Worm (Caenorhabditis elegans): ENCODE results near the gene gplb-1.

Gene gplb-1

DNA sequence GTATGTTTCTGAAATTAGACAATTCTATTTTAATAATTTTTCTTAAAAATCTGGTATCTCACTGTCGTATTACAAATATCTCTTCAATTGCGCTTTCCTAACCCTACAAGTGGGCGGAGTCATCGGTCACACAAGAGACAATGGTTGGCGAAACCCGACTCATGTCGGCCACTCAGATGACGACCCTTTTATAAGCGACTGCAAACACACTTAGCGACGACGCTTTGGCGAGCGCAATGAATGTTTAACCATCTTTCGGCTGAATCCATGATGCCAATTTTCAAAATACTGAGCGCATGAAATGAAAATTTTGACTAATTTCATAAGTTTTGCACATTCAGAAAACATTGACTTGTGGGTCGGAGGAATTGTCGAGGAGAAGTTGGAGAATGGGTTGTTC is 29.3 kb upstream of the gplb-1 start (continued):
- TF ChIP-seq hlh-30 (tag; optimal IDR thresholded peaks at IDR 0.05; ENCODE audit: insufficient read depth) (peak; percentile 70), hmg-1.1 (GFP tag; IDR thresholded peaks at IDR 0.05) (peak; percentile 99), set-16 (GFP tag; IDR thresholded peaks at IDR 0.05) (no peak; the same call in 1 of the 2 replicates), hlh-11 (tag; optimal IDR thresholded peaks at IDR 0.05) (peak; percentile 91), nhr-25 (tag; optimal IDR thresholded peaks at IDR 0.05; ENCODE audit: borderline replicate concordance, insufficient read depth) (peak; percentile 30), nhr-6 (tag; optimal IDR thresholded peaks at IDR 0.05) (peak; percentile 82), ztf-11 (tag; optimal IDR thresholded peaks at IDR 0.05) (no peak), dve-1 (tag; optimal IDR thresholded peaks at IDR 0.05; ENCODE audit: insufficient read depth) (peak; percentile 90), php-3 (GFP tag; IDR thresholded peaks at IDR 0.05) (peak; percentile 99), attf-4 (tag; optimal IDR thresholded peaks at IDR 0.05) (peak; percentile 86), lin-39 (tag; optimal IDR thresholded peaks at IDR 0.05) (no peak), nhr-76 (tag; optimal IDR thresholded peaks at IDR 0.05) (no peak), lin-15B (tag; optimal IDR thresholded peaks at IDR 0.05) (peak; percentile 60), mxl-3 (GFP tag; optimal IDR thresholded peaks at IDR 0.05) (peak; percentile 95), unc-130 (GFP tag; optimal IDR thresholded peaks at IDR 0.05) (peak; percentile 94), ceh-62 (tag; optimal IDR thresholded peaks at IDR 0.05) (no peak), F37D6.2 (tag; optimal IDR thresholded peaks at IDR 0.05) (peak; percentile 91), D1046.2 (GFP tag; IDR thresholded peaks at IDR 0.05) (peak; percentile 97), saeg-2 (GFP tag; IDR thresholded peaks at IDR 0.05) (peak; percentile 99), vab-7 (GFP tag; IDR thresholded peaks at IDR 0.05) (peak; percentile 99), lin-29 (GFP tag; IDR thresholded peaks at IDR 0.05) (peak; percentile 96), skn-1 (tag; optimal IDR thresholded peaks at IDR 0.05) (no peak), ztf-7 (tag; optimal IDR thresholded peaks at IDR 0.05) (peak; percentile 95), lin-1 (GFP tag; IDR thresholded peaks at IDR 0.05) (peak; percentile 99), dmd-9 (GFP tag; IDR thresholded peaks at IDR 0.05) (peak; percentile 97), ctbp-1 (GFP tag; IDR thresholded peaks at IDR 0.05) (peak; percentile 99), snpc-1.2 (GFP tag; IDR thresholded peaks at IDR 0.05) (peak; percentile 98), lin-38 (GFP tag; IDR thresholded peaks at IDR 0.05) (peak; percentile 95), F49E8.2 (tag; optimal IDR thresholded peaks at IDR 0.05; ENCODE audit: borderline replicate concordance) (peak; percentile 98), madf-9 (GFP tag; conservative IDR thresholded peaks at IDR 0.05) (peak; percentile 97), unc-62 (GFP tag; optimal IDR thresholded peaks at IDR 0.05 in 1 of 2) (no peak), unc-62 (tag; optimal IDR thresholded peaks at IDR 0.05) (no peak), zfp-2 (tag; optimal IDR thresholded peaks at IDR 0.05) (peak; percentile 86), ama-1 (optimal IDR thresholded peaks at IDR 0.05) (no peak), daf-12 (tag; optimal IDR thresholded peaks at IDR 0.05) (no peak), lin-13 (GFP tag; optimal IDR thresholded peaks at IDR 0.05) (peak; percentile 78), mes-2 (tag; optimal IDR thresholded peaks at IDR 0.05; ENCODE audit: poor library complexity, severe bottlenecking) (peak; percentile 96), cey-2 (tag; optimal IDR thresholded peaks at IDR 0.05; ENCODE audit: borderline replicate concordance, insufficient read depth) (no peak), snpc-4 (tag; optimal IDR thresholded peaks at IDR 0.05) (peak; percentile 99), mxl-2 (GFP tag; conservative IDR thresholded peaks at IDR 0.05) (peak; percentile 95), Y105C5A.15 (GFP tag; IDR thresholded peaks at IDR 0.05) (peak; percentile 100), madf-5 (GFP tag; IDR thresholded peaks at IDR 0.05) (peak in 1 of 2 experiments; percentile 99), aly-2 (tag; optimal IDR thresholded peaks at IDR 0.05) (peak; percentile 97), nhr-28 (tag; optimal IDR thresholded peaks at IDR 0.05) (peak; percentile 65), hif-1 (tag; optimal IDR thresholded peaks at IDR 0.05) (peak; percentile 81), lir-3 (tag; optimal IDR thresholded peaks at IDR 0.05) (peak; percentile 95), gei-8 (GFP tag; optimal IDR thresholded peaks at IDR 0.05) (peak; percentile 100), lim-7 (GFP tag; IDR thresholded peaks at IDR 0.05) (peak; percentile 100), sdz-12 (GFP tag; optimal IDR thresholded peaks at IDR 0.05) (peak; percentile 99), arid-1 (GFP tag; conservative IDR thresholded peaks at IDR 0.05) (peak; percentile 99), ceh-28 (tag; optimal IDR thresholded peaks at IDR 0.05) (no peak)

Measured in whole organism, L4 larva.